Worm (Caenorhabditis elegans): Measurements from ENCODE around the gene Y62H9A.10.

DNA sequence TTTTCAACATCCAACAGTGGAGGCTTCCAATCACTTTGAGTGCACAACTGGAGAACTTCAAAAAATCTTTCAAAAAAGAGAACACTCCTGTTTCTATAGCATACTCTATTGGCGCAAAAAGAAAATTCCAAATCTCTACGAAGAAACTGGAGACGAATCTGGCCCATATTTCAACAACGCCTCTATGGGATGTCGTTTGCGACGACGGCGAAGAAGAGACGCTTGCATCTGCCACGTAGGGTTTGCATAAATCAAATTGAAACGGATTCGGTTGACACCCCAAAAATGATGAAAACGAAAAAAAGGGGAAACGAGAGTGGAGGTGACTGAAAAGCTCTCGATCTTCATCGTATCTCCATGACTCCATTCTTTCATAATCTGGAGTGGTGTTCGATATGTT, 46.3 kb downstream of the Y62H9A.10 start:
- TF ChIP-seq snpc-4 (GFP tag; optimal IDR thresholded peaks at IDR 0.05) = no peak
- TF ChIP-seq snpc-4 (tag; optimal IDR thresholded peaks at IDR 0.05) = no peak
- TF ChIP-seq ztf-6 (GFP tag; IDR thresholded peaks at IDR 0.05) = no peak
- no peak for TF ChIP-seq F37B4.10 (GFP tag; IDR thresholded peaks at IDR 0.05)
- no peak for TF ChIP-seq ama-1 (optimal IDR thresholded peaks at IDR 0.05)
- TF ChIP-seq ama-1 (GFP tag; optimal IDR thresholded peaks at IDR 0.05) = no peak
- no peak for TF ChIP-seq nhr-90 (tag; optimal IDR thresholded peaks at IDR 0.05)
- TF ChIP-seq F23B12.7 (tag; optimal IDR thresholded peaks at IDR 0.05; ENCODE audit: insufficient read depth) = no peak
- TF ChIP-seq ccch-3 (GFP tag; optimal IDR thresholded peaks at IDR 0.05) = no peak
- TF ChIP-seq dpl-1 (GFP tag; optimal IDR thresholded peaks at IDR 0.05) = no peak
- TF ChIP-seq somi-1 (GFP tag; optimal IDR thresholded peaks at IDR 0.05) = no peak
- TF ChIP-seq pha-4 (tag; optimal IDR thresholded peaks at IDR 0.05) = no peak
- no peak for TF ChIP-seq lsy-27 (tag; optimal IDR thresholded peaks at IDR 0.05; ENCODE audit: borderline replicate concordance, insufficient read depth)
- TF ChIP-seq Y95B8A.8 (GFP tag; IDR thresholded peaks at IDR 0.05) = no peak

Data from whole organism, young adult.